Fruit fly (Drosophila melanogaster) whole organism, pupa: ENCODE results near the gene goe.
A peak's percentile ranks its signal among the peaks of the same experiment; 100 is the strongest.

ENCODE experiments used
- CG10348 ChIP-seq: fragments of 200-800 bp; sonication (Bioruptor generic); IDR thresholded peaks from 2 replicates; pipeline ENCODE4 v1.3.6; 2022; ENCODE audit warnings: missing biosample characterization, missing genetic modification characterization
- CG12605 ChIP-seq: fragments of 200-800 bp; sonication (Bioruptor generic); IDR thresholded peaks from 2 replicates; pipeline ENCODE4 v1.3.6; 2022; ENCODE audit warnings: missing biosample characterization, missing genetic modification characterization
- CG13204 ChIP-seq: fragments of 200-800 bp; sonication (Bioruptor generic); optimal IDR thresholded peaks from 2 replicates; lab custom pipeline; 2018; ENCODE audit warnings: missing biosample characterization, mild to moderate bottlenecking, missing genetic modification characterization, moderate library complexity
- CG14655 ChIP-seq: fragments of 200-800 bp; sonication (Bioruptor generic); optimal IDR thresholded peaks from 3 replicates; lab custom pipeline; 2017; ENCODE audit warnings: mild to moderate bottlenecking, missing biosample characterization, missing genetic modification reagents, missing genetic modification characterization
- CG15710 ChIP-seq: fragments of 200-800 bp; sonication (Bioruptor generic); optimal IDR thresholded peaks from 2 replicates; lab custom pipeline; 2018; ENCODE audit warnings: missing biosample characterization, mild to moderate bottlenecking, missing genetic modification characterization, moderate library complexity
- CG17806 ChIP-seq: fragments of 200-800 bp; sonication (Bioruptor generic); optimal IDR thresholded peaks from 2 replicates; lab custom pipeline; 2018; ENCODE audit warnings: missing biosample characterization, mild to moderate bottlenecking, missing genetic modification characterization, moderate library complexity
- CG32121 ChIP-seq: fragments of 200-800 bp; sonication (Bioruptor generic); IDR thresholded peaks from 2 replicates; pipeline ENCODE4 v1.3.6; 2022; ENCODE audit warnings: missing biosample characterization, missing genetic modification characterization
- CG34367 ChIP-seq: fragments of 200-800 bp; sonication (Bioruptor generic); optimal IDR thresholded peaks from 2 replicates; lab custom pipeline; 2018; ENCODE audit warnings: missing biosample characterization, mild to moderate bottlenecking, missing genetic modification characterization
- CG4496 ChIP-seq: fragments of 200-800 bp; sonication (Bioruptor generic); IDR thresholded peaks from 3 replicates; pipeline ENCODE4 v1.3.6; 2022; ENCODE audit warnings: missing biosample characterization, missing genetic modification characterization
- CG8159 ChIP-seq: fragments of 200-800 bp; sonication (Bioruptor generic); optimal IDR thresholded peaks from 3 replicates; lab custom pipeline; 2018; ENCODE audit warnings: missing biosample characterization, mild to moderate bottlenecking, missing genetic modification characterization, moderate library complexity
- CG8301 ChIP-seq: fragments of 200-800 bp; sonication (Bioruptor generic); optimal IDR thresholded peaks from 2 replicates; lab custom pipeline; 2018; ENCODE audit warnings: missing biosample characterization, mild to moderate bottlenecking, missing genetic modification characterization
- CG9948 ChIP-seq: fragments of 200-800 bp; sonication (Bioruptor generic); optimal IDR thresholded peaks from 2 replicates; lab custom pipeline; 2018; ENCODE audit warnings: missing biosample characterization, mild to moderate bottlenecking, missing genetic modification characterization, moderate library complexity
- D1 ChIP-seq: fragments of 200-800 bp; sonication (Bioruptor generic); optimal IDR thresholded peaks from 2 replicates; lab custom pipeline; 2018; ENCODE audit warnings: missing biosample characterization, mild to moderate bottlenecking, missing genetic modification characterization, moderate library complexity
- EcR ChIP-seq: fragments of 200-800 bp; sonication (Bioruptor generic); optimal IDR thresholded peaks from 3 replicates; lab custom pipeline; 2019; ENCODE audit warnings: missing biosample characterization, missing genetic modification characterization, mild to moderate bottlenecking, moderate library complexity, missing genetic modification reagents
- Ets98B ChIP-seq: fragments of 200-800 bp; sonication (Bioruptor generic); IDR thresholded peaks from 2 replicates; pipeline ENCODE4 v1.3.6; 2022; ENCODE audit warnings: missing biosample characterization, missing genetic modification characterization
- Pif1A ChIP-seq: fragments of 200-800 bp; sonication (Bioruptor generic); optimal IDR thresholded peaks from 3 replicates; lab custom pipeline; 2016; ENCODE audit warnings: missing biosample characterization, missing genetic modification characterization
- Pif1B ChIP-seq: fragments of 200-800 bp; sonication (Bioruptor generic); optimal IDR thresholded peaks from 3 replicates; lab custom pipeline; 2016; ENCODE audit warnings: missing biosample characterization, missing genetic modification characterization
- Snoo ChIP-seq: fragments of 200-800 bp; sonication (Bioruptor generic); optimal IDR thresholded peaks from 3 replicates; lab custom pipeline; 2017; ENCODE audit warnings: missing biosample characterization, mild to moderate bottlenecking, missing genetic modification characterization, inconsistent platforms
- fd96Ca ChIP-seq: fragments of 200-800 bp; sonication (Bioruptor generic); IDR thresholded peaks from 3 replicates; pipeline ENCODE4 v1.3.6; 2022; ENCODE audit warnings: missing biosample characterization, missing genetic modification characterization
- gl ChIP-seq: fragments of 200-800 bp; sonication (Bioruptor generic); optimal IDR thresholded peaks from 2 replicates; lab custom pipeline; 2018; ENCODE audit warnings: missing biosample characterization, mild to moderate bottlenecking, missing genetic modification characterization
- rn ChIP-seq: fragments of 200-800 bp; sonication (Bioruptor generic); IDR thresholded peaks from 2 replicates; pipeline ENCODE4 v1.3.6; 2022; ENCODE audit warnings: missing biosample characterization, missing genetic modification characterization

The goe gene

DNA sequence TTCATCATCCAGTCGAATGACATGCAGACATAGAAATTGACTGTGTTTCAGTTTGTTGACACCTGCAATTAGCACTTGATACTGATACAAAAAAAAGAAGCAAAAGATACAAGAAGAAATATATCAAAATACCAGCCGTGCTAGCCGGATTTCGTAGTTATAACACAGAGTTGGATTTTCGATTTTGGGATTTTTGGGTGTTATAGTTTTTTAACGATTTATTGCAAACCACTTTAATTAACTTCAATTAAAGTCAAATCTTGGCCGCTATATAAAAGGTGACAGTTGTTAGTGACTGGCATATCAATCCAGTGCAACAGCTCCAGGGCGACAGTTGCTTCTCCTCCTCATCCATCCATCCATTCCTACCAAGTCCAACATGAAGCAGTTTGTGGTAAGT lies 20.9 kb downstream of the goe start, which contains the start of gene TwdlX:
TSS of gene TwdlX (plus strand) at position 301 of the 400 bp plus-strand sequence.
- no peak for TF ChIP-seq CG12605 (GFP tag; lab: Robert Waterston, UW)
- TF ChIP-seq CG34367 = no peak
- no peak for TF ChIP-seq CG10348 (GFP tag; lab: Robert Waterston, UW)
- TF ChIP-seq Pif1A (GFP tag; lab: Kevin White, UChicago) = no peak
- TF ChIP-seq Snoo (tag; lab: Kevin White, UChicago) = no peak
- no peak for TF ChIP-seq CG15710 (tag; lab: Kevin White, UChicago)
- TF ChIP-seq CG13204 (GFP tag; lab: Kevin White, UChicago) = no peak
- TF ChIP-seq CG4496 (GFP tag; lab: Robert Waterston, UW) = no peak
- TF ChIP-seq CG14655 (GFP tag; lab: Kevin White, UChicago) = no peak
- TF ChIP-seq Ets98B (GFP tag; lab: Robert Waterston, UW) = no peak
- TF ChIP-seq EcR (GFP tag; lab: Kevin White, UChicago) = no peak
- no peak for TF ChIP-seq D1 (tag; lab: Kevin White, UChicago)
- TF ChIP-seq CG17806 (tag; lab: Kevin White, UChicago) = no peak
- no peak for TF ChIP-seq CG8159 (tag; lab: Kevin White, UChicago)

DNA sequence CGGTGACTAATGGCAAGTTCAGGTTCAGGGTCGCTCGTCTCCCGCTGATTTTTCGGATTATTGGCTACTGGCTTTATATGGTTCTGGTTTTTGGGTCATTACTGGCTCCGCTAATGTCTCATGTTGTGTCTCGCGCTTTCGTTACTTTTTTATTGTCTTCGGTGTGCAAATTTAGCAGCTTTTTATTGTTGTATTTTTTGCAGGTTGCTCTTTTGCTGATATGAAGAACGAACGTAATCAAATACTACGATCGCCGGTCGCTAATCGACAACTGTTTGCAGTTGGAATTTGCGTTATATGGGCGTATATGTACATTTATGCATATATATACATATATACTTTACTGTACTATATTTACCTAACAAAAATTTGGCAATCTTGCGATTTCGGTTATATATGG lies 27.2 kb downstream of the goe start:
- TF ChIP-seq D1 (tag; lab: Kevin White, UChicago) (no peak), fd96Ca (GFP tag; lab: Robert Waterston, UW) (no peak), Snoo (tag; lab: Kevin White, UChicago) (no peak), CG8301 (no peak), CG15710 (tag; lab: Kevin White, UChicago) (no peak), CG9948 (tag; lab: Kevin White, UChicago) (no peak), CG14655 (GFP tag; lab: Kevin White, UChicago) (no peak), CG10348 (GFP tag; lab: Robert Waterston, UW) (no peak), CG8159 (tag; lab: Kevin White, UChicago) (no peak), Pif1B (GFP tag; lab: Kevin White, UChicago) (no peak), CG4496 (GFP tag; lab: Robert Waterston, UW) (no peak), CG13204 (GFP tag; lab: Kevin White, UChicago) (no peak), CG17806 (tag; lab: Kevin White, UChicago) (no peak), gl (tag; lab: Kevin White, UChicago) (no peak), rn (GFP tag; lab: Robert Waterston, UW) (no peak), Pif1A (GFP tag; lab: Kevin White, UChicago) (no peak), CG34367 (no peak), Ets98B (GFP tag; lab: Robert Waterston, UW) (no peak)

- peak; percentile 46 for TF ChIP-seq CG8301
- TF ChIP-seq CG17806 (tag; lab: Kevin White, UChicago) = peak; percentile 60
- TF ChIP-seq CG15710 (tag; lab: Kevin White, UChicago) = peak; percentile 51
- TF ChIP-seq D1 (tag; lab: Kevin White, UChicago) = no peak
- TF ChIP-seq CG4496 (GFP tag; lab: Robert Waterston, UW) = peak; percentile 57
- TF ChIP-seq CG32121 (GFP tag; lab: Robert Waterston, UW) = peak; percentile 67
- TF ChIP-seq Pif1A (GFP tag; lab: Kevin White, UChicago) = no peak
- peak; percentile 82 for TF ChIP-seq CG13204 (GFP tag; lab: Kevin White, UChicago)
- TF ChIP-seq EcR (GFP tag; lab: Kevin White, UChicago) = peak; percentile 70
- TF ChIP-seq rn (GFP tag; lab: Robert Waterston, UW) = peak; percentile 8; the same call in 1 of the 2 replicates
- peak; percentile 43; the same call in 1 of the 2 replicates for TF ChIP-seq Ets98B (GFP tag; lab: Robert Waterston, UW)
- TF ChIP-seq Snoo (tag; lab: Kevin White, UChicago) = peak; percentile 65
- no peak for TF ChIP-seq Pif1B (GFP tag; lab: Kevin White, UChicago)
- TF ChIP-seq CG10348 (GFP tag; lab: Robert Waterston, UW) = peak; percentile 22; the same call in 1 of the 2 replicates
- TF ChIP-seq CG8159 (tag; lab: Kevin White, UChicago) = peak; percentile 64
- 0 out of 3 replicates have a peak, but pooled peaks have one; percentile 42 for TF ChIP-seq fd96Ca (GFP tag; lab: Robert Waterston, UW)
- peak; percentile 68 for TF ChIP-seq CG9948 (tag; lab: Kevin White, UChicago)
- peak; percentile 92 for TF ChIP-seq gl (tag; lab: Kevin White, UChicago)
- peak; percentile 81 for TF ChIP-seq CG34367
- peak; percentile 53 for TF ChIP-seq CG14655 (GFP tag; lab: Kevin White, UChicago)
- peak; percentile 31; the same call in 1 of the 2 replicates for TF ChIP-seq CG12605 (GFP tag; lab: Robert Waterston, UW)
Observed at dm6 chrX:16723203-16724173, 28.2 kb downstream of the goe start.

DNA sequence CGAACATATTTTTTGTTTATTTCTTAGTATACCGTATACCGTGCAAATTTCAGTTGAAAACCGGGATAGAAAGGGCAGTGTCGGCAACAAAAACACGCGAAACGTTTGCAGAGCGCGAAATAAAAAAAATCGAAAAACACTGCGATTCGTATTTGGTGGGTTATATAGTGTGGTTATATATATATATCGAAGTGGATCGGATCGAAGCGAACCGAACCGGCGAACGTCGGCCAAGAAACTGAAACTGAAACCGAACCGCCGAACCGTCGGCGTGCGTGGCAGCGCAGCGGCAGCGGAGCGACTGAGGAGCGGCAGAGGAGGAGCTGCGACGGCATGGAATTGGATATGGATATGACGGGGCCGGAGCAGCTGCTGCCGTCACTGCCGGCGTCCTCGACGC lies 30.5 kb downstream of the goe start, which contains the start of the genes CG32572 and CG34325:
TSS of gene CG32572 (plus strand) at position 16 of the 400 bp plus-strand sequence.
TSS of gene CG34325 (minus strand) at position 244 of the 400 bp plus-strand sequence.
- TF ChIP-seq D1 (tag; lab: Kevin White, UChicago) (no peak), CG8301 (no peak), CG8159 (tag; lab: Kevin White, UChicago) (no peak), Ets98B (GFP tag; lab: Robert Waterston, UW) (no peak), CG10348 (GFP tag; lab: Robert Waterston, UW) (no peak), CG15710 (tag; lab: Kevin White, UChicago) (no peak)
